Fruit fly (Drosophila melanogaster) whole organism, pupa: ENCODE data around the gene CG14933.

Experiments
- CG10348 ChIP-seq: fragments of 200-800 bp; sonication (Bioruptor generic); IDR thresholded peaks from 2 replicates; pipeline ENCODE4 v1.3.6; 2022; ENCODE audit warnings: missing biosample characterization, missing genetic modification characterization
- CG12605 ChIP-seq: fragments of 200-800 bp; sonication (Bioruptor generic); IDR thresholded peaks from 2 replicates; pipeline ENCODE4 v1.3.6; 2022; ENCODE audit warnings: missing biosample characterization, missing genetic modification characterization
- CG13204 ChIP-seq: fragments of 200-800 bp; sonication (Bioruptor generic); optimal IDR thresholded peaks from 2 replicates; lab custom pipeline; 2018; ENCODE audit warnings: missing biosample characterization, mild to moderate bottlenecking, missing genetic modification characterization, moderate library complexity
- CG14655 ChIP-seq: fragments of 200-800 bp; sonication (Bioruptor generic); optimal IDR thresholded peaks from 3 replicates; lab custom pipeline; 2017; ENCODE audit warnings: mild to moderate bottlenecking, missing biosample characterization, missing genetic modification reagents, missing genetic modification characterization
- CG15710 ChIP-seq: fragments of 200-800 bp; sonication (Bioruptor generic); optimal IDR thresholded peaks from 2 replicates; lab custom pipeline; 2018; ENCODE audit warnings: missing biosample characterization, mild to moderate bottlenecking, missing genetic modification characterization, moderate library complexity
- CG17806 ChIP-seq: fragments of 200-800 bp; sonication (Bioruptor generic); optimal IDR thresholded peaks from 2 replicates; lab custom pipeline; 2018; ENCODE audit warnings: missing biosample characterization, mild to moderate bottlenecking, missing genetic modification characterization, moderate library complexity
- CG32121 ChIP-seq: fragments of 200-800 bp; sonication (Bioruptor generic); IDR thresholded peaks from 2 replicates; pipeline ENCODE4 v1.3.6; 2022; ENCODE audit warnings: missing biosample characterization, missing genetic modification characterization
- CG34367 ChIP-seq: fragments of 200-800 bp; sonication (Bioruptor generic); optimal IDR thresholded peaks from 2 replicates; lab custom pipeline; 2018; ENCODE audit warnings: missing biosample characterization, mild to moderate bottlenecking, missing genetic modification characterization
- CG4496 ChIP-seq: fragments of 200-800 bp; sonication (Bioruptor generic); IDR thresholded peaks from 3 replicates; pipeline ENCODE4 v1.3.6; 2022; ENCODE audit warnings: missing biosample characterization, missing genetic modification characterization
- CG8159 ChIP-seq: fragments of 200-800 bp; sonication (Bioruptor generic); optimal IDR thresholded peaks from 3 replicates; lab custom pipeline; 2018; ENCODE audit warnings: missing biosample characterization, mild to moderate bottlenecking, missing genetic modification characterization, moderate library complexity
- CG8301 ChIP-seq: fragments of 200-800 bp; sonication (Bioruptor generic); optimal IDR thresholded peaks from 2 replicates; lab custom pipeline; 2018; ENCODE audit warnings: missing biosample characterization, mild to moderate bottlenecking, missing genetic modification characterization
- CG9948 ChIP-seq: fragments of 200-800 bp; sonication (Bioruptor generic); optimal IDR thresholded peaks from 2 replicates; lab custom pipeline; 2018; ENCODE audit warnings: missing biosample characterization, mild to moderate bottlenecking, missing genetic modification characterization, moderate library complexity
- D1 ChIP-seq: fragments of 200-800 bp; sonication (Bioruptor generic); optimal IDR thresholded peaks from 2 replicates; lab custom pipeline; 2018; ENCODE audit warnings: missing biosample characterization, mild to moderate bottlenecking, missing genetic modification characterization, moderate library complexity
- EcR ChIP-seq: fragments of 200-800 bp; sonication (Bioruptor generic); optimal IDR thresholded peaks from 3 replicates; lab custom pipeline; 2019; ENCODE audit warnings: missing biosample characterization, missing genetic modification characterization, mild to moderate bottlenecking, moderate library complexity, missing genetic modification reagents
- Ets98B ChIP-seq: fragments of 200-800 bp; sonication (Bioruptor generic); IDR thresholded peaks from 2 replicates; pipeline ENCODE4 v1.3.6; 2022; ENCODE audit warnings: missing biosample characterization, missing genetic modification characterization
- Pif1A ChIP-seq: fragments of 200-800 bp; sonication (Bioruptor generic); optimal IDR thresholded peaks from 3 replicates; lab custom pipeline; 2016; ENCODE audit warnings: missing biosample characterization, missing genetic modification characterization
- Pif1B ChIP-seq: fragments of 200-800 bp; sonication (Bioruptor generic); optimal IDR thresholded peaks from 3 replicates; lab custom pipeline; 2016; ENCODE audit warnings: missing biosample characterization, missing genetic modification characterization
- Snoo ChIP-seq: fragments of 200-800 bp; sonication (Bioruptor generic); optimal IDR thresholded peaks from 3 replicates; lab custom pipeline; 2017; ENCODE audit warnings: missing biosample characterization, mild to moderate bottlenecking, missing genetic modification characterization, inconsistent platforms
- fd96Ca ChIP-seq: fragments of 200-800 bp; sonication (Bioruptor generic); IDR thresholded peaks from 3 replicates; pipeline ENCODE4 v1.3.6; 2022; ENCODE audit warnings: missing biosample characterization, missing genetic modification characterization
- gl ChIP-seq: fragments of 200-800 bp; sonication (Bioruptor generic); optimal IDR thresholded peaks from 2 replicates; lab custom pipeline; 2018; ENCODE audit warnings: missing biosample characterization, mild to moderate bottlenecking, missing genetic modification characterization
- rn ChIP-seq: fragments of 200-800 bp; sonication (Bioruptor generic); IDR thresholded peaks from 2 replicates; pipeline ENCODE4 v1.3.6; 2022; ENCODE audit warnings: missing biosample characterization, missing genetic modification characterization

The CG14933 gene

DNA sequence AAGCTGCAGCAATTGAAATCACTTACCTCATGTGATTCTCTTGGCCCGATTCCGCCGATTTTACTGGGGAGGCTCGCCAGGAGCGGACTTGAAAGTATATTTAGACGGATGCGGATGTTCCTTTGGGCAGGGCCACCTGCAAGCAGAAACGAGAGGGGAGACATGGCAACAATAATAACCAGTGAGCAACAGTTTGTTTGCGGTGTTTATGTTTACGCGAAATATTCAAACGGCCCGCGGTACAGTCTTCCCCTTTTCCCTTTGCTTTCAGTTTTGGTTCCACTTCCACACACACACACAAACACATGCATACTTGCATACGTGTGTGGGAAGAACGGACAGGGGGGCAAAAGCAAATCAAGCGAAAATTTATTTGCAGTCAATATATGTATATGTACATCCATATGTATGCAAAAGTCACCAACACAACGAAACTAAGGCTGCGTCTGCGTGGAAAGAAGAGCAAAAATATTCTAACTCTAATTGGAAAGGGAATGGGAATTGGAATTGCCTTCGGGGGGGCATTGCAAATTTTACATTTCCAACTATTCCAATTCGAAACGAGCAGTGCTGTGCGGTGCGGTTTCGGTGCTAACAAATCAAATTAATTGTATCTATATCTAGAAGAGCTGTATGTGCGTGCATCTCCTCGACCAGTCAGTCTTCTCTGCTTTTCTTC lies 36.5 kb upstream of the CG14933 start:
- TF ChIP-seq CG12605 (GFP tag; lab: Robert Waterston, UW): peak; percentile 47; the same call in 1 of the 2 replicates
- TF ChIP-seq gl: no peak
- TF ChIP-seq Snoo: no peak
- TF ChIP-seq CG9948 (tag; lab: Kevin White, UChicago): no peak
- TF ChIP-seq Pif1A (GFP tag; lab: Kevin White, UChicago): no peak
- TF ChIP-seq fd96Ca (GFP tag; lab: Robert Waterston, UW): 0 out of 3 replicates have a peak, but pooled peaks have one; percentile 46
- TF ChIP-seq CG4496 (GFP tag; lab: Robert Waterston, UW): peak; percentile 54; the same call in 1 of the 3 replicates
- TF ChIP-seq EcR (GFP tag; lab: Kevin White, UChicago): peak; percentile 24
- TF ChIP-seq, all 21 proteins: peak for 4

DNA sequence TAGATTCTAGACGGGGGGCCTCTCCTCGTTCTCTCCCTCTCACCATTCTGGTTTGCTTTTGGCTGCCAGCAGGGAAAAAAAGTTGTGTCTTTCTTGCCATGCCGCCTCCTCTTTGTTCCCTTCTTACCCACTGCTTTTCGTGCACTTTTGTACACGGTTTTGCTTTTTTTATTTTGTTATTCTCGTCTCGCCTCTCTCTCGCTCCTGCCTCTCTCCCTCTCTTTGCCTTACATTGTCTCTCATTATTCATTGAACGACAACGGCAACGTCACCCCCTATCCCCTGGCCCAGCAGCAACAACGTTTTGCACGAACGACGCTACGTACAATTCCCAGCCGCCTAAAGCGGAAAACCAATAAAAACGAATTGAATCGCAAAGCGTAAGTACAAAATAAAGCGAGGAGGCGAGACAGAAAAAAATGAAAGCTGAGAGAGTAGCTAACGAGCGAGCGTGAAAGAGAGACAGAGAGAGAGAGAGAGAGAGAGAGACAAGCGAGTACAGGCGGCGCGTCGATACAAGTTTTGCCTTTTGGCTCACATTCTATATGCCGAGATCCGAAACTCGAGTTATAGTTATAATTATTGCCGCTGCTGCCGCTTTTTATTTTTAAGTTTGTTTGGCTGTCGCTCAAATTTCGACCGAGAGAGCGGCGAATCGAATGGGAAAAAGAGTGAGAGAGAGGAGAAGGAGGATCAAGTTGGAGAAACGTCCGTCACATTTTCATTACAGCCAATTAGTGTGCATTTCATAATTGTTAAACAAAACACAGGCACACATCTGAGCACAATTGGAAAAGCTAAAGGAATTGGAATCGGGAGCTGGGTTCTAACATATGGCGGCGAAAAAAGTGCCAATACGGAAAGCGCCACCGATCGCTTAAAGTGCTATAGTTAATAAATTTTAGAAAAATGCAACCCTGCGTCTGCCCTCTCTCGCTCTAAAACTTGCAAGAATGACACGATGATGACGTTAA lies 35.6 kb upstream of the CG14933 start:
- TF ChIP-seq rn (peak; percentile 61), CG32121 (GFP tag; lab: Robert Waterston, UW) (peak; percentile 89), Ets98B (GFP tag; lab: Robert Waterston, UW) (peak; percentile 83), CG8301 (tag; lab: Kevin White, UChicago) (peak; percentile 76), CG4496 (GFP tag; lab: Robert Waterston, UW) (peak; percentile 92), Pif1A (GFP tag; lab: Kevin White, UChicago) (peak; percentile 73), CG9948 (tag; lab: Kevin White, UChicago) (peak; percentile 63), gl (peak; percentile 91), fd96Ca (GFP tag; lab: Robert Waterston, UW) (peak; percentile 83), CG13204 (GFP tag; lab: Kevin White, UChicago) (peak; percentile 93), EcR (GFP tag; lab: Kevin White, UChicago) (peak; percentile 82), CG15710 (tag; lab: Kevin White, UChicago) (peak; percentile 76), Pif1B (GFP tag; lab: Kevin White, UChicago) (peak; percentile 80), D1 (tag; lab: Kevin White, UChicago) (no peak), CG10348 (GFP tag; lab: Robert Waterston, UW) (no peak), CG14655 (GFP tag; lab: Kevin White, UChicago) (peak; percentile 83), CG12605 (GFP tag; lab: Robert Waterston, UW) (peak; percentile 87), CG34367 (tag; lab: Kevin White, UChicago) (peak; percentile 78), CG8159 (tag; lab: Kevin White, UChicago) (peak; percentile 72), CG17806 (tag; lab: Kevin White, UChicago) (peak; percentile 62), Snoo (peak; percentile 74)

DNA sequence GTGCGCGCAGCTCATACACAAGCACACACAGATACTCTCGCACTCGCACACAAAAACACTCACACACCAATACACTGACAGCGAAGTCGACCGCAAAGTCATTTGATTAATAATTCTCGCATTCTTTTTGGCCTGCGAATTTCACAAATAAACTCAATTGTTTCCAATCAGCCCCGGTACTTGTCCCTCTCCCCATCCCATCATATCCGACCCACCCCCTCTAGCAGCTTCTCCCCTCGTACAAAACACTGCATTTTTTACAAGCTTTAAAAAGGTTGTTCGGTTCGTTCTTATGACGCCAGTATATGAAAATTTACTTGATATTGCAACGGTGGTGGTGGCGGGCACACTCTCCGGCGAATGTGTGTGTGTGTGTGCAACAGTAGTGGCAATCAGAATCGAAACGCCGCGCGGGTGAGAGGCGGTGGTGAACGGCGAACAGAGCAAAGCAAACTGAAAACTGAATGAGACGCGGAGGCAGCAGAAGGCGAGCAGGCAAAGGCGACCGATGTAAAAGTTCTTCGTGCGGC lies 34.9 kb upstream of the CG14933 start:
- TF ChIP-seq CG32121 (GFP tag; lab: Robert Waterston, UW) (peak; percentile 70), CG8301 (tag; lab: Kevin White, UChicago) (no peak), CG9948 (tag; lab: Kevin White, UChicago) (no peak), Ets98B (GFP tag; lab: Robert Waterston, UW) (peak; percentile 25), CG14655 (GFP tag; lab: Kevin White, UChicago) (peak; percentile 12), rn (no peak), CG13204 (GFP tag; lab: Kevin White, UChicago) (peak; percentile 75), CG17806 (tag; lab: Kevin White, UChicago) (peak; percentile 9), fd96Ca (GFP tag; lab: Robert Waterston, UW) (peak; percentile 60; the same call in 1 of the 3 replicates), EcR (GFP tag; lab: Kevin White, UChicago) (peak; percentile 71), Snoo (peak; percentile 5), CG4496 (GFP tag; lab: Robert Waterston, UW) (peak; percentile 51; the same call in 1 of the 3 replicates), gl (no peak), CG12605 (GFP tag; lab: Robert Waterston, UW) (peak; percentile 50), Pif1B (GFP tag; lab: Kevin White, UChicago) (peak; percentile 44)
- TF ChIP-seq, all 21 proteins: peak for 11

- TF ChIP-seq rn (no peak), CG13204 (GFP tag; lab: Kevin White, UChicago) (no peak), CG32121 (GFP tag; lab: Robert Waterston, UW) (no peak), CG12605 (GFP tag; lab: Robert Waterston, UW) (no peak), CG34367 (tag; lab: Kevin White, UChicago) (no peak), CG4496 (GFP tag; lab: Robert Waterston, UW) (no peak), CG9948 (tag; lab: Kevin White, UChicago) (no peak), CG8159 (tag; lab: Kevin White, UChicago) (no peak), CG17806 (tag; lab: Kevin White, UChicago) (no peak), Snoo (no peak)
These were observed 34.3 kb upstream of the CG14933 start for dm6 chr2L:11808327-11808701.
